Fruit fly (Drosophila melanogaster): ENCODE measurements around the gene Eig71Ee.

DNA sequence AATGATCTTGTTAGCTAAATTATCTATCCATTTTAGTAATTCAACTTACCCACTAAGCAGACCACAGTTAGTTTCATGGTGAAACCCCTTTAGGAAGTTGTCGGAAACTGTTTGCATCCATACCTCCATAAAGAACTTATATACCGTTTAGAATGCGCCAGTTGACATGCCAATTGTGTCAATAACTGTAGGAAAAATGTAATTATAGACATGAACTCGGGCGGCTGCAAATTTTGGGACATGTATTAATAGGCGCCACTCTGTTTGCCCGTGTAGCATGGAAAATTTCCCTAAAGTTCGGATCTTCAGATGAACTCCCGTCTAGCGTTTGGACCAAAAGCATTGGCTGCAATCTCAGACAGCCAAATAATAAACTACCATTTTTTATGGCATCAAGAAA lies at the start of gene Eig71Ee:
- TF ChIP-seq Sox102F (GFP tag; optimal IDR thresholded peaks at IDR 0.05) (no peak), CG11902 (GFP tag; optimal IDR thresholded peaks at IDR 0.05) (no peak), Sox15 (GFP tag; optimal IDR thresholded peaks at IDR 0.05) (no peak), Hr39 (GFP tag; optimal IDR thresholded peaks at IDR 0.05) (no peak), svp (GFP tag) (no peak), CG11762 (GFP tag; optimal IDR thresholded peaks at IDR 0.05; ENCODE audit: insufficient read depth) (no peak), topi (GFP tag; optimal IDR thresholded peaks at IDR 0.05) (no peak), Blimp-1 (GFP tag; optimal IDR thresholded peaks at IDR 0.05) (no peak), Hr4 (GFP tag; optimal IDR thresholded peaks at IDR 0.05) (no peak), Eip75B (GFP tag; optimal IDR thresholded peaks at IDR 0.05) (no peak)

Data from whole organism, prepupa.